Fruit fly (Drosophila melanogaster): ENCODE results near the gene CG13310.

The CG13310 gene

dm6 chr3L:8839563-8840425, 39.5 kb upstream of the CG13310 start (continued):
- TF ChIP-seq CG12104 (GFP tag; optimal IDR thresholded peaks at IDR 0.05) (no peak), Lpt (GFP tag; optimal IDR thresholded peaks at IDR 0.05) (no peak), rib (GFP tag; IDR thresholded peaks at IDR 0.05) (no peak), CG9727 (GFP tag; optimal IDR thresholded peaks at IDR 0.05) (peak; percentile 64), corto (GFP tag; optimal IDR thresholded peaks at IDR 0.05) (peak; percentile 18), CG8478 (optimal IDR thresholded peaks at IDR 0.05) (no peak), sob (GFP tag; IDR thresholded peaks at IDR 0.05) (no peak), gcm (GFP tag; optimal IDR thresholded peaks at IDR 0.05) (no peak), CG13424 (tag; optimal IDR thresholded peaks at IDR 0.05) (no peak), CG3995 (GFP tag; optimal IDR thresholded peaks at IDR 0.05) (no peak), CG17912 (GFP tag; optimal IDR thresholded peaks at IDR 0.05) (no peak), shn (GFP tag; optimal IDR thresholded peaks at IDR 0.05) (no peak), CG15269 (tag; optimal IDR thresholded peaks at IDR 0.05) (no peak), ranshi (GFP tag; IDR thresholded peaks at IDR 0.05) (no peak), CG13287 (GFP tag; IDR thresholded peaks at IDR 0.05; ENCODE audit: partially characterized antibody) (no peak), chm (GFP tag; IDR thresholded peaks at IDR 0.05) (no peak), bab2 (GFP tag; optimal IDR thresholded peaks at IDR 0.05) (no peak), sug (tag; optimal IDR thresholded peaks at IDR 0.05) (no peak), grn (GFP tag; optimal IDR thresholded peaks at IDR 0.05) (no peak), salm (tag; optimal IDR thresholded peaks at IDR 0.05) (no peak), CG17186 (GFP tag; optimal IDR thresholded peaks at IDR 0.05) (no peak), CG8290 (GFP tag; optimal IDR thresholded peaks at IDR 0.05) (no peak), CG8290 (tag; optimal IDR thresholded peaks at IDR 0.05) (no peak), ato (GFP tag; IDR thresholded peaks at IDR 0.05; ENCODE audit: partially characterized antibody) (no peak), gt (GFP tag; IDR thresholded peaks at IDR 0.05) (no peak), danr (GFP tag; IDR thresholded peaks at IDR 0.05) (no peak), CG18619 (GFP tag; optimal IDR thresholded peaks at IDR 0.05) (no peak), schlank (tag; optimal IDR thresholded peaks at IDR 0.05) (no peak), CG2875 (GFP tag; optimal IDR thresholded peaks at IDR 0.05) (no peak), CG11504 (tag; optimal IDR thresholded peaks at IDR 0.05) (peak; percentile 5), zen (tag; optimal IDR thresholded peaks at IDR 0.05) (no peak), CG30020 (tag; optimal IDR thresholded peaks at IDR 0.05) (no peak), h (optimal IDR thresholded peaks at IDR 0.05) (no peak), Sry-δ (GFP tag; optimal IDR thresholded peaks at IDR 0.05) (no peak), CG8924 (tag; optimal IDR thresholded peaks at IDR 0.05) (no peak), Max (GFP tag; optimal IDR thresholded peaks at IDR 0.05) (no peak), z (GFP tag; IDR thresholded peaks at IDR 0.05) (no peak), Hand (GFP tag; optimal IDR thresholded peaks at IDR 0.05) (no peak), eyg (GFP tag; optimal IDR thresholded peaks at IDR 0.05) (no peak), CG5245 (GFP tag; optimal IDR thresholded peaks at IDR 0.05) (no peak), MTF-1 (GFP tag; optimal IDR thresholded peaks at IDR 0.05; ENCODE audit: borderline replicate concordance) (no peak), CG1024 (GFP tag; IDR thresholded peaks at IDR 0.05) (no peak), twi (tag; optimal IDR thresholded peaks at IDR 0.05) (no peak), CG18011 (GFP tag; optimal IDR thresholded peaks at IDR 0.05) (no peak), CG15479 (GFP tag; optimal IDR thresholded peaks at IDR 0.05) (no peak), CG16779 (GFP tag; IDR thresholded peaks at IDR 0.05) (no peak), CG9817 (tag; optimal IDR thresholded peaks at IDR 0.05) (no peak), Drgx (GFP tag; IDR thresholded peaks at IDR 0.05) (no peak), CG3407 (GFP tag; optimal IDR thresholded peaks at IDR 0.05) (no peak), CG4404 (GFP tag; IDR thresholded peaks at IDR 0.05) (no peak), ap (GFP tag; IDR thresholded peaks at IDR 0.05) (no peak)

Data from whole organism, embryonic.